Fruit fly (Drosophila melanogaster) whole organism, wandering third instar larva: ENCODE results near the gene CG5946.

Experiments used
- CrebA ChIP-seq: fragments of 200-800 bp; sonication (Bioruptor generic); optimal IDR thresholded peaks from 2 replicates; lab custom pipeline; 2016; ENCODE audit warnings: missing biosample characterization, mild to moderate bottlenecking, missing genetic modification characterization, borderline replicate concordance
- GATAd ChIP-seq: sonication (Bioruptor generic); optimal IDR thresholded peaks from 2 replicates; lab custom pipeline; 2016; ENCODE audit warnings: missing biosample characterization, missing genetic modification characterization
- Myc ChIP-seq: fragments of >200 bp; optimal IDR thresholded peaks from 2 replicates; lab custom pipeline; 2017
- psq ChIP-seq: fragments of 200-800 bp; sonication (Bioruptor generic); optimal IDR thresholded peaks from 3 replicates; lab custom pipeline; 2017; ENCODE audit warnings: missing biosample characterization, mild to moderate bottlenecking, missing genetic modification characterization, moderate library complexity

dm6 chr3L:11774401-11774800, 47.7 kb downstream of the CG5946 start, which contains the start of gene Tim13:
- no peak for TF ChIP-seq GATAd (GFP tag; lab: Kevin White, UChicago)
- no peak for TF ChIP-seq psq (GFP tag; lab: Kevin White, UChicago)
- TF ChIP-seq Myc (lab: Kevin White, UChicago), result no peak
- no peak for TF ChIP-seq CrebA
